Worm (Caenorhabditis elegans) whole organism, L4/young adult: ENCODE data around the gene fbxb-84.

ENCODE experiments used
- W03F9.2 ChIP-seq: fragments of 150-350 bp; optimal IDR thresholded peaks from 2 replicates; lab custom pipeline; 2014; ENCODE audit warnings: missing biosample characterization, missing genetic modification characterization
- dao-5 ChIP-seq: sonication (generic microtip); optimal IDR thresholded peaks from 2 replicates; lab custom pipeline; 2016; ENCODE audit warnings: missing genotype, missing genetic modification characterization, moderate library complexity, missing compliant biosample characterization
- him-1 ChIP-seq: sonication (generic microtip); optimal IDR thresholded peaks from 2 replicates; lab custom pipeline; 2016; ENCODE audit warnings: missing genotype, missing genetic modification reagents, missing genetic modification characterization, missing compliant biosample characterization

DNA sequence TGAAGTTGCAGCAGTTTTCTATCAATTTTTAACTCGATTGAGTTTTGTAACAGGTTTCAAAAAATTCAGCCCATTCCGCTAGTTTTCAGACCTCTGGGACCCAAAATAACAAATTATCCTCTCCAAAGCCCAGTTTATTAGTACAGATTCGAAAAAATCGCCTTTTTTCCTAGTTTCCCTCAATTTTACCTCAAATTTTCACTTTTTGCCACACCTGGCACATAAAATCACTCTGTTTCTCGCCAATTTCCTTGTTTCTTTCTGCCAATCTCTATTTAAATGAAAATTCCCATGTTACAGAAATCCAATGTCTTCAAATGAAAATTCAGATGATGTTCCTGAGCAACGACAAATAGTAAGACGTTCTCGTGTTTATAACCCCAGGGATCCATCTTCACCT, 14.2 kb downstream of the fbxb-84 start, which contains the start of gene pals-22:
- TF ChIP-seq dao-5 (no peak), him-1 (tag; lab: Kevin White, UChicago) (no peak), W03F9.2 (no peak)
